Worm (Caenorhabditis elegans): ENCODE results near the gene F55G1.15.

Gene F55G1.15

DNA sequence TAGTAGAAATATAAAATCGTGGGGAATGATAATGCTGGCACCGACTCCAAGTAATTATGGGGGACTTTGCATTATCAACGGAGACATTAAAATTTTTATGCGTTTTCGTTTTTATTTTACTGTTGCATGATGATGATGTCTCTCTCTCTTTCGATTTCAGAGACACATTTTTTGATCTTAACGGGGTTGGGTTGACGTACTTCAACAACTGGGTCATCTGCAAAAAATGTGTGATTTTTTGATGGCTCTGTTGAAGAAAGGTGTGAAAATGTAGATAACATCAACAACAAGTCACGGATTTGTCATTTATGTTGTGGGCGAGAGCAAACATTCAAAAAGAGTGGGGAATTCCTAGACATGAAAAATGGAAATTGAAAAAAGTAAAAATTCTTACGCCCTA is at the start of gene F55G1.15:
TSS of gene F55G1.15 (minus strand) at position 101 of the 400 bp plus-strand sequence.
- TF ChIP-seq ref-1 (GFP tag; conservative IDR thresholded peaks at IDR 0.05) (no peak), ztf-23 (GFP tag; IDR thresholded peaks at IDR 0.05) (no peak), med-1 (GFP tag; optimal IDR thresholded peaks at IDR 0.05; ENCODE audit: insufficient read depth) (no peak), T22C8.4 (GFP tag; IDR thresholded peaks at IDR 0.05) (no peak), cog-1 (tag; optimal IDR thresholded peaks at IDR 0.05) (no peak), flt-1 (GFP tag; IDR thresholded peaks at IDR 0.05) (no peak), tab-1 (GFP tag; IDR thresholded peaks at IDR 0.05) (no peak), ztf-29 (GFP tag; IDR thresholded peaks at IDR 0.05) (no peak), klf-2 (GFP tag; conservative IDR thresholded peaks at IDR 0.05) (no peak)

DNA sequence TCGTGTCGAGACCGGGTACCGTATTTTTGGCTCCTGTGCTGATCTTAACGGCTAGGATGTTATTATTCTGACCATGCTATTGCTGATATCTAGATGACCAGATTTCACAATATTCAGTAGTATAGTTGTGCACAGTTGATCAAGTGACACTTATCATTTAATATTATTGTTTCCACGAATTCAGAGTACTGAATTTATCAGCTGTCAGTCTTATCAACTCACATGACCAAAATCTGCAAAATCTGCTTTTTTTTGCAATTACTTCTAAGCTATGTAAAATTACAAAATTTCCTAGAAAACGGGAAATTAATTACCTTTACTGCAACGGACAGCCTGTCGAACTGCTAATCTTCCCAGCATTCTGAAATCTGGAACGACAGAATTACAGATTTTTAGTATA is 49.2 kb upstream of the F55G1.15 start, which contains the start of gene pam-1:
TSS of gene pam-1 (minus strand) at position 368 of the 400 bp plus-strand sequence.
- TF ChIP-seq cog-1 (tag; optimal IDR thresholded peaks at IDR 0.05), result no peak
- no peak for TF ChIP-seq klf-2 (GFP tag; conservative IDR thresholded peaks at IDR 0.05)
- no peak for TF ChIP-seq ref-1 (GFP tag; conservative IDR thresholded peaks at IDR 0.05)
- no peak for TF ChIP-seq T22C8.4 (GFP tag; IDR thresholded peaks at IDR 0.05)
- TF ChIP-seq tab-1 (GFP tag; IDR thresholded peaks at IDR 0.05), result no peak
- no peak for TF ChIP-seq flt-1 (GFP tag; IDR thresholded peaks at IDR 0.05)
- TF ChIP-seq ztf-29 (GFP tag; IDR thresholded peaks at IDR 0.05), result no peak
- no peak for TF ChIP-seq med-1 (GFP tag; optimal IDR thresholded peaks at IDR 0.05; ENCODE audit: insufficient read depth)
- no peak for TF ChIP-seq ztf-23 (GFP tag; IDR thresholded peaks at IDR 0.05)

DNA sequence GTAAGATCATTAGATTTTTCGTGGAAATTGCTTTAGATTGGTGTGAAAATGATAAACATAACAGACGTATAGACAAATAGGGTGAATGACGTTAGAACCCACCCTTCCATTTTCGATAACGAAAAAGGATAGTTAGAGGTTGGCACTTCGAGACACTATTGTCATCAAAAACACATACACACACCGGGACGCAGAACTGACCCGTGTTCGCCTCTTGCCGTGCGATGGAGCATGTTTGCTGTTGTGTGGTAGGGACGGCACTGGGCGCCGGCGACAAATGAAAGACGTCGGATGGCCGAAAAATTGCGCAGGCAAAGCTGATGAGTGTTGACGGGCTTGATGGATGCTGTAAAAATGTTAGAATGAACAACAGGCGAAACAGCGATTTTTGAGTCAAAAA is 48.6 kb upstream of the F55G1.15 start:
- TF ChIP-seq flt-1 (GFP tag; IDR thresholded peaks at IDR 0.05) (no peak), klf-2 (GFP tag; conservative IDR thresholded peaks at IDR 0.05) (no peak), ztf-23 (GFP tag; IDR thresholded peaks at IDR 0.05) (no peak), med-1 (GFP tag; optimal IDR thresholded peaks at IDR 0.05; ENCODE audit: insufficient read depth) (no peak), cog-1 (tag; optimal IDR thresholded peaks at IDR 0.05) (no peak), ref-1 (GFP tag; conservative IDR thresholded peaks at IDR 0.05) (no peak), T22C8.4 (GFP tag; IDR thresholded peaks at IDR 0.05) (no peak), tab-1 (GFP tag; IDR thresholded peaks at IDR 0.05) (no peak), ztf-29 (GFP tag; IDR thresholded peaks at IDR 0.05) (no peak)

ce11 chrIV:7547843-7548578 is 46.8 kb upstream of the F55G1.15 start, which contains the start of the genes cdd-2 and oef-1:
TSS of gene cdd-2 (minus strand) at chrIV:7547893.
TSS of gene oef-1 (plus strand) at chrIV:7548417.
- TF ChIP-seq tab-1 (GFP tag; IDR thresholded peaks at IDR 0.05), result no peak
- TF ChIP-seq ref-1 (GFP tag; conservative IDR thresholded peaks at IDR 0.05), result no peak
- TF ChIP-seq med-1 (GFP tag; optimal IDR thresholded peaks at IDR 0.05; ENCODE audit: insufficient read depth), result no peak

DNA sequence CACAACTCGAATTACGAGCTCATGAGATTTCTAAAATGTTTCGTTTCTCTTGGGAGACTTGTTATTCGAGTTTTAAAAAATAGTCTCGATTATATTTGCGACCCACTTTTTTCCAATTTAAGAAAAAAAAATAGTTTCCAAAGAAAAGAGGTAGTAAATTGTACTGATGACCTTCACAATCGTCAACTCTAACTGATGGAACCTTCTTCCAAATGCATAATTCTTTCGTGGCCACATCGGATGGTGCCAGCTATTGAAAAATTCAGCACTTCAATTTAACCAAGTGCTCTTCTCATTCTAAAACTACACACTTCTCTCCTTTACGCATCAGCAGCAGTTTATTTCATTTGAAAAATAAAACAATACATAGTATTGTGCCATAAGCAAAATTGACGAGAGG is 42.4 kb upstream of the F55G1.15 start:
- TF ChIP-seq ztf-23 (GFP tag; IDR thresholded peaks at IDR 0.05) (no peak), flt-1 (GFP tag; IDR thresholded peaks at IDR 0.05) (no peak), cog-1 (tag; optimal IDR thresholded peaks at IDR 0.05) (no peak), ref-1 (GFP tag; conservative IDR thresholded peaks at IDR 0.05) (no peak), T22C8.4 (GFP tag; IDR thresholded peaks at IDR 0.05) (no peak), klf-2 (GFP tag; conservative IDR thresholded peaks at IDR 0.05) (no peak), med-1 (GFP tag; optimal IDR thresholded peaks at IDR 0.05; ENCODE audit: insufficient read depth) (no peak)

ce11 chrIV:7542485-7543001 is 41.3 kb upstream of the F55G1.15 start, which contains the start of gene R05G6.10:
TSS of gene R05G6.10 (minus strand) at chrIV:7542535.
- TF ChIP-seq med-1 (GFP tag; optimal IDR thresholded peaks at IDR 0.05; ENCODE audit: insufficient read depth), result no peak

DNA sequence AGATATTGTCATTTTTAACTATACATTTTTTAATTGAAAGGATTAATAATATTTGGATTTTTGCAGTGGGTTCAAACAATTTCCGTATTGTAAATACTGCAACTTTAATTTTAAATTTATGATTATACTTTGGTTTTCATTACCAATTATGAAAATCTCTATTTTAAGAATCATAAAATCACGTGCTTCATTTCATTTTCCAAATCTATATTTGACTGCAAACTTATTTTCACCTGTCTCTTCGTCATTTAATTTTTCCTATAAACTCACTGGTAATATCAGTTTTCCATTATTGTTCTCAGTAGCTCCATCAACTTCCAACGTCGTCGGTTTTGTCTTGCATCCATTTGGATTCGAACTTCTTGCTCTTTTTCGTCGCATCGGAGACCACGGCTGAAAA is 31.1 kb upstream of the F55G1.15 start, which contains the start of gene R05G6.1:
TSS of gene R05G6.1 (plus strand) at position 301 of the 400 bp plus-strand sequence.
- TF ChIP-seq T22C8.4 (GFP tag; IDR thresholded peaks at IDR 0.05) (no peak), tab-1 (GFP tag; IDR thresholded peaks at IDR 0.05) (no peak), ztf-23 (GFP tag; IDR thresholded peaks at IDR 0.05) (no peak), cog-1 (tag; optimal IDR thresholded peaks at IDR 0.05) (no peak), ztf-29 (GFP tag; IDR thresholded peaks at IDR 0.05) (no peak), klf-2 (GFP tag; conservative IDR thresholded peaks at IDR 0.05) (no peak), flt-1 (GFP tag; IDR thresholded peaks at IDR 0.05) (no peak), med-1 (GFP tag; optimal IDR thresholded peaks at IDR 0.05; ENCODE audit: insufficient read depth) (no peak), ref-1 (GFP tag; conservative IDR thresholded peaks at IDR 0.05) (no peak)

DNA sequence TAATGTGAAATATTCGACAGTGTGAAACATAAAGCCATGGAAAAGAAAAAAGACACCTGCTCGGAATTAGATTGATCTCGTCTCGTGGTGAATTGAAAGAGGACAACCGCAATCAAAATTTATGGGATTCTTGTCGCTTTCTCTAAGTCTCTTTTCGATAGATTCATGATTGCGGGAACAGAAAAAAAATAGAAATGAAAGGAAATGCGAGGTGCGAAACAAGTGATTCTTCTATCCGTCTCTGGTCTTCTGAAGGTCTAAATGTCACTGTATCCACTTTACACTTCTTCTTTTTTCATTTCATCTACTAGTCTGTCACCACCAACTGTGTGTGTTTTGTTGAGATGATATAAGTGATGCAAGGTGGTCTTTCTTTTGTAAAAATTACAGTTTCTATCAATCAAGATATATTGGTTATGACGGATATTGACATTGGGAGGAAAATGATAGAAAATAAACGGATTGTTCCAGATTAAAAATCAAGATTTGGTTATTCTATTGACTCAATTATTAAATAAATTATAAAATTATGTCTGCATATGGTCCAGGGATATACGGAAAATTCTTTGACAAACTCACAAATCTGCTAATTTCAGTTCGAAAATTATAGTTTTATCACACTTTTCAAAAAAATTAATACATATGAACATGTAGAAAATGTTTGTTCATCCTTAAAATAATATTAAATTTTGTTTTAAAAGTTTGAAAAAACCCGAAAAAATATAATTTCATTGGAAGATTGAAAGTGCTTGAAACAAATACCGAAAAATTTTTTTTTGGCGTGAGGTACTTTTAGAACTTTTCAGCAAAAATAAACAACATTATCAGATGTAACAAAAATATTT is 29.2 kb upstream of the F55G1.15 start:
- TF ChIP-seq ref-1 (GFP tag; conservative IDR thresholded peaks at IDR 0.05) (no peak), med-1 (GFP tag; optimal IDR thresholded peaks at IDR 0.05; ENCODE audit: insufficient read depth) (no peak), klf-2 (GFP tag; conservative IDR thresholded peaks at IDR 0.05) (no peak), ztf-29 (GFP tag; IDR thresholded peaks at IDR 0.05) (no peak), flt-1 (GFP tag; IDR thresholded peaks at IDR 0.05) (no peak), cog-1 (tag; optimal IDR thresholded peaks at IDR 0.05) (no peak), ztf-23 (GFP tag; IDR thresholded peaks at IDR 0.05) (no peak), tab-1 (GFP tag; IDR thresholded peaks at IDR 0.05) (no peak), T22C8.4 (GFP tag; IDR thresholded peaks at IDR 0.05) (no peak)

DNA sequence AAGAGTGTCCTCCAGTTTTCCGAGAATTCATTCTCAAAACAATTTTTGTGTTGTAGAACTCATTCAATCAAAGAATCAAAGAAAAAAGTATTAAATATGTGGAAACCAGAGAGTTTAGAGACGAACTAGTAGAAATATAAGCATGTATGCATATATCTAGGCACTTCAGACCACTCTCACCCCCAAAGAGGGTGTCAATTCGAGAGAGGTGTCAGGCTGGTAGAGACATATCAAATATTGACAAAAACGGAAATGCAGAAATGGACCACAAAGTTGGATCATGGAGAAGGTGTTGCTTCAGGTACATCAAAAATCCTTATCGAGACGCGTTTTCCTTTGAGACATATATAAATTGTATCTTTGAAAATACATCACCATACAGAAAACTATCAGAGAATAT is 22.5 kb upstream of the F55G1.15 start:
- TF ChIP-seq flt-1 (GFP tag; IDR thresholded peaks at IDR 0.05) (no peak), cog-1 (tag; optimal IDR thresholded peaks at IDR 0.05) (no peak)
